Worm (Caenorhabditis elegans) whole organism, L4 larva: ENCODE measurements around the gene C46C2.6.
A peak's percentile ranks its signal among the peaks of the same experiment; 100 is the strongest.
"Not testable (repeated sequence)": the region's sequence is repeated elsewhere in the genome, so short reads cannot be mapped to it uniquely, and the experiment has no call there.

Experiments used
- D1046.2 ChIP-seq: fragments of 200-800 bp; sonication (Bioruptor generic); IDR thresholded peaks from 2 replicates; pipeline ENCODE4 v1.3.6; 2022; ENCODE audit warnings: missing genetic modification characterization, missing compliant biosample characterization
- F49E8.2 ChIP-seq: sonication (generic microtip); optimal IDR thresholded peaks from 2 replicates; lab custom pipeline; 2016; ENCODE audit warnings: missing compliant biosample characterization, mild to moderate bottlenecking, missing genetic modification characterization, borderline replicate concordance
- R02D3.7 ChIP-seq: fragments of 150-350 bp; sonication (generic microtip); optimal IDR thresholded peaks from 3 replicates; lab custom pipeline; 2014; ENCODE audit warnings: missing biosample characterization, missing genetic modification characterization
- Y48G9A.11 ChIP-seq: fragments of 200-800 bp; sonication (Bioruptor generic); IDR thresholded peaks from 2 replicates; pipeline ENCODE4 v1.3.6; 2022; ENCODE audit warnings: missing genetic modification reagents, missing genetic modification characterization, missing compliant biosample characterization
- ZK546.5 ChIP-seq, 2 experiments: sonication (generic microtip); optimal IDR thresholded peaks; 2 replicates each; lab custom pipeline; 2017; ENCODE audit warnings: missing biosample characterization in 2 of 2, missing genetic modification characterization in 2 of 2
- aha-1 ChIP-seq: fragments of 150-350 bp; peaks from one replicate; lab custom pipeline; 2014; ENCODE audit warnings: missing biosample characterization, missing genetic modification characterization
- ama-1 ChIP-seq: fragments of 150-350 bp; optimal IDR thresholded peaks from 2 replicates; lab custom pipeline; 2014; ENCODE audit warnings: inconsistent platforms, mixed read lengths
- ceh-20 ChIP-seq: fragments of 200-800 bp; sonication (Bioruptor generic); IDR thresholded peaks from 2 replicates; pipeline ENCODE4 v1.3.6; 2022; ENCODE audit warnings: missing genetic modification reagents, missing genetic modification characterization, missing compliant biosample characterization
- ceh-44 ChIP-seq: fragments of 200-800 bp; sonication (Bioruptor generic); IDR thresholded peaks from 2 replicates; pipeline ENCODE4 v1.3.6; 2022; ENCODE audit warnings: missing genetic modification reagents, missing genetic modification characterization, missing compliant biosample characterization
- daf-16 ChIP-seq, 3 experiments: sonication (generic microtip); optimal IDR thresholded peaks; 2 replicates each; lab custom pipeline; 2016 to 2017; ENCODE audit warnings: missing genetic modification characterization in 3 of 3, missing genetic modification reagents in 3 of 3, mild to moderate bottlenecking in 2 of 3, missing compliant biosample characterization in 2 of 3, missing biosample characterization in 1 of 3, moderate library complexity in 1 of 3
- daf-8 ChIP-seq: fragments of 200-800 bp; sonication (Bioruptor generic); IDR thresholded peaks from 2 replicates; pipeline ENCODE4 v1.3.6; 2022; ENCODE audit warnings: missing genetic modification characterization, missing compliant biosample characterization
- dmd-8 ChIP-seq: fragments of 200-800 bp; sonication (Bioruptor generic); IDR thresholded peaks from 2 replicates; pipeline ENCODE4 v1.3.6; 2022; ENCODE audit warnings: missing genetic modification characterization, missing compliant biosample characterization
- dmd-9 ChIP-seq: fragments of 200-800 bp; sonication (Bioruptor generic); IDR thresholded peaks from 2 replicates; pipeline ENCODE4 v1.3.6; 2022; ENCODE audit warnings: missing genetic modification reagents, missing genetic modification characterization, missing compliant biosample characterization
- egl-27 ChIP-seq: sonication (generic microtip); optimal IDR thresholded peaks from 3 replicates; lab custom pipeline; 2017; ENCODE audit warnings: missing biosample characterization, missing genetic modification reagents, missing genetic modification characterization
- hif-1 ChIP-seq, 2 experiments: sonication (generic microtip); optimal IDR thresholded peaks; 2 replicates each; lab custom pipeline; 2016 to 2017; ENCODE audit warnings: missing compliant biosample characterization in 2 of 2, missing genetic modification characterization in 2 of 2, missing genetic modification reagents in 2 of 2, missing genotype in 2 of 2, mild to moderate bottlenecking in 1 of 2
- lin-1 ChIP-seq: fragments of 200-800 bp; sonication (Bioruptor generic); IDR thresholded peaks from 2 replicates; pipeline ENCODE4 v1.3.6; 2022; ENCODE audit warnings: missing genetic modification reagents, missing genetic modification characterization, missing compliant biosample characterization
- lin-29 ChIP-seq: fragments of 200-800 bp; sonication (Bioruptor generic); IDR thresholded peaks from 2 replicates; pipeline ENCODE4 v1.3.6; 2022; ENCODE audit warnings: missing genetic modification reagents, missing genetic modification characterization, missing compliant biosample characterization
- lsy-2 ChIP-seq, 2 experiments: fragments of 150-350 bp in 1 of 2; sonication (generic microtip) in 1 of 2; optimal IDR thresholded peaks; 2 replicates each; lab custom pipeline; 2014 to 2017; ENCODE audit warnings: missing biosample characterization in 2 of 2, missing genetic modification characterization in 2 of 2
- mdt-29 ChIP-seq: fragments of 200-800 bp; sonication (Bioruptor generic); IDR thresholded peaks from 2 replicates; pipeline ENCODE4 v1.3.6; 2022; ENCODE audit warnings: missing genetic modification reagents, missing genetic modification characterization, missing compliant biosample characterization
- mep-1 ChIP-seq: fragments of 150-350 bp; sonication (generic microtip); optimal IDR thresholded peaks from 3 replicates; lab custom pipeline; 2014; ENCODE audit warnings: missing biosample characterization, missing genetic modification characterization
- mxl-3 ChIP-seq: fragments of 200-800 bp; sonication (Bioruptor generic); optimal IDR thresholded peaks from 2 replicates; lab custom pipeline; 2018; ENCODE audit warnings: mild to moderate bottlenecking, missing genetic modification characterization, missing compliant biosample characterization
- nhr-102 ChIP-seq: sonication (generic microtip); optimal IDR thresholded peaks from 2 replicates; lab custom pipeline; 2016; ENCODE audit warnings: mild to moderate bottlenecking, missing genetic modification characterization, moderate library complexity, missing compliant biosample characterization
- nhr-28 ChIP-seq: fragments of 150-350 bp; optimal IDR thresholded peaks from 2 replicates; lab custom pipeline; 2014; ENCODE audit warnings: missing biosample characterization, missing genetic modification characterization
- nhr-48 ChIP-seq: sonication (generic microtip); optimal IDR thresholded peaks from 2 replicates; lab custom pipeline; 2016; ENCODE audit warnings: mild to moderate bottlenecking, missing genetic modification characterization, missing compliant biosample characterization
- nhr-6 ChIP-seq: fragments of 150-350 bp; optimal IDR thresholded peaks from 2 replicates; lab custom pipeline; 2014; ENCODE audit warnings: missing biosample characterization, missing genetic modification characterization
- php-3 ChIP-seq: fragments of 200-800 bp; sonication (Bioruptor generic); IDR thresholded peaks from 2 replicates; pipeline ENCODE4 v1.3.6; 2022; ENCODE audit warnings: missing genetic modification reagents, missing genetic modification characterization, missing compliant biosample characterization
- unc-62 ChIP-seq, 3 experiments: fragments of 150-350 bp in 1 of 3; sonication (generic microtip); optimal IDR thresholded peaks in 2 of 3; peaks in 1 of 3; 1 replicate in 1 of 3; 2 replicates in 2 of 3; lab custom pipeline; 2014 to 2017; ENCODE audit warnings: missing biosample characterization in 3 of 3, missing genetic modification characterization in 3 of 3, missing genetic modification reagents in 3 of 3, missing genotype in 1 of 3
- zag-1 ChIP-seq: fragments of 150-350 bp; optimal IDR thresholded peaks from 2 replicates; lab custom pipeline; 2014; ENCODE audit warnings: missing biosample characterization, missing genetic modification characterization
- ztf-11 ChIP-seq: fragments of 150-350 bp; optimal IDR thresholded peaks from 2 replicates; lab custom pipeline; 2014; ENCODE audit warnings: missing biosample characterization, missing genetic modification characterization
- ztf-7 ChIP-seq: fragments of 150-350 bp; optimal IDR thresholded peaks from 2 replicates; lab custom pipeline; 2014; ENCODE audit warnings: missing biosample characterization, missing genetic modification characterization

The C46C2.6 gene

ce11 chrIV:9243670-9244069 is 31.4 kb downstream of the C46C2.6 start, which contains the start of gene rab-28:
TSS of gene rab-28 (minus strand) at chrIV:9244012.
- TF ChIP-seq ZK546.5 (tag; optimal IDR thresholded peaks at IDR 0.05; lab: Kevin White, UChicago) (no peak), nhr-6 (tag; lab: Kevin White, UChicago) (no peak), dmd-9 (GFP tag; lab: Robert Waterston, UW) (no peak), aha-1 (tag; lab: Kevin White, UChicago) (peak; percentile 97)

ce11 chrIV:9245423-9245822 is 33.2 kb downstream of the C46C2.6 start, which contains the start of gene Y11D7A.5:
TSS of gene Y11D7A.5 (minus strand) at chrIV:9245523.
- TF ChIP-seq unc-62 (GFP tag; optimal IDR thresholded peaks at IDR 0.05 in 1 of 2; lab: Kevin White, UChicago) (peak in 1 of 2 experiments; percentile 28), unc-62 (tag; optimal IDR thresholded peaks at IDR 0.05; lab: Kevin White, UChicago) (no peak), Y48G9A.11 (GFP tag; lab: Robert Waterston, UW) (no peak)

- not testable (repeated sequence) for TF ChIP-seq ztf-11 (tag; lab: Kevin White, UChicago); R02D3.7; zag-1 (tag; lab: Kevin White, UChicago)
These were observed 37.0 kb downstream of the C46C2.6 start, which contains the start of gene Y11D7A.7 for ce11 chrIV:9249219-9249618. TSS of gene Y11D7A.7 (plus strand) at chrIV:9249519.

- no peak for TF ChIP-seq ceh-20 (GFP tag; lab: Robert Waterston, UW)
- no peak for TF ChIP-seq mdt-29 (GFP tag; lab: Robert Waterston, UW)
- no peak for TF ChIP-seq daf-8 (GFP tag; lab: Robert Waterston, UW)
- no peak for TF ChIP-seq php-3 (GFP tag; lab: Robert Waterston, UW)
- no peak for TF ChIP-seq R02D3.7
- TF ChIP-seq lin-1 (GFP tag; lab: Robert Waterston, UW), result no peak
- TF ChIP-seq dmd-8 (GFP tag; lab: Robert Waterston, UW), result no peak
- no peak for TF ChIP-seq egl-27 (tag; lab: Kevin White, UChicago)
- no peak for TF ChIP-seq ZK546.5 (tag; optimal IDR thresholded peaks at IDR 0.05; lab: Kevin White, UChicago)
- TF ChIP-seq F49E8.2 (tag; lab: Kevin White, UChicago), result no peak
- TF ChIP-seq daf-16 (GFP tag; optimal IDR thresholded peaks at IDR 0.05; lab: Kevin White, UChicago), result no peak
- TF ChIP-seq daf-16 (tag; optimal IDR thresholded peaks at IDR 0.05; lab: Kevin White, UChicago), result no peak
These were observed 38.9 kb downstream of the C46C2.6 start, which contains the start of gene Y11D7A.8 for ce11 chrIV:9251079-9251478. TSS of gene Y11D7A.8 (plus strand) at chrIV:9251379.

DNA sequence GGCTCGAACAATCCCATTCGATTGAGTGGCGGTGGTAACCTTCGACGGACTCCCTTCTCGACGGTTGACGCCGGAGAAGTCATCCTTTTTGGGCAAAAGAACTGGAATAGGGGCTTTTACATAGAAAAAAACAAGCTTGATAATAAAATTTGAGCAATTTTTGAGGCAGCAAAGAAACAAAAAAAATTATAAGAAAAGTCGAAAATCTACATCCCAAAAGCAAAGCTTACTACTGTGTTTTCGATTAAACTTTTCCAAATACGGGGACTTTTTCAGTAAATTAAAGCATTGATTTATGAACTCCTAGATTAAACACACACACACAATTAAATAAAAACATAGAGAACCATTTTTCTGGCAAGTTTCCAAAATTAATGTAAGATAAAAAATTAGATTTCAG is 43.8 kb downstream of the C46C2.6 start, which contains the start of gene Y11D7A.9:
Gene Y11D7A.9, minus strand, starts transcription at position 101 of the 400 bp plus-strand sequence.
- no peak for TF ChIP-seq ceh-44
- TF ChIP-seq, all 104 proteins: peak for 0

ce11 chrIV:9256865-9257264 is 44.6 kb downstream of the C46C2.6 start:
- no peak for TF ChIP-seq Y48G9A.11 (GFP tag; lab: Robert Waterston, UW)
- no peak for TF ChIP-seq nhr-28 (tag; lab: Kevin White, UChicago)
- TF ChIP-seq php-3 (GFP tag; lab: Robert Waterston, UW), result no peak
- TF ChIP-seq aha-1 (tag; lab: Kevin White, UChicago), result peak; percentile 76
- no peak for TF ChIP-seq ztf-7 (tag; lab: Kevin White, UChicago)
- no peak for TF ChIP-seq lsy-2 (tag; optimal IDR thresholded peaks at IDR 0.05; lab: Kevin White, UChicago)

ce11 chrIV:9258547-9258946 is 46.3 kb downstream of the C46C2.6 start:
- TF ChIP-seq nhr-102 (tag; lab: Kevin White, UChicago) (no peak), lin-29 (GFP tag; lab: Robert Waterston, UW) (no peak), D1046.2 (GFP tag; lab: Robert Waterston, UW) (no peak), ama-1 (lab: Kevin White, UChicago) (peak; percentile 93), mxl-3 (GFP tag; lab: Kevin White, UChicago) (peak; percentile 4), nhr-48 (tag; lab: Kevin White, UChicago) (peak; percentile 25), hif-1 (tag; optimal IDR thresholded peaks at IDR 0.05; lab: Kevin White, UChicago) (peak in 1 of 2 experiments; percentile 14), mep-1 (tag; lab: Kevin White, UChicago) (peak; percentile 9)
